Worm (Caenorhabditis elegans) whole organism, L1 larva: ENCODE data around the gene kgb-2.
A peak's percentile ranks its signal among the peaks of the same experiment; 100 is the strongest.

Source experiments
- alr-1 ChIP-seq: fragments of 200-800 bp; sonication (Bioruptor generic); optimal IDR thresholded peaks from 2 replicates; lab custom pipeline; 2018; ENCODE audit warnings: borderline replicate concordance, mild to moderate bottlenecking, missing genetic modification characterization, missing compliant biosample characterization
- ama-1 ChIP-seq: fragments of 150-350 bp; optimal IDR thresholded peaks from 2 replicates; lab custom pipeline; 2014
- ceh-82 ChIP-seq, 3 experiments: fragments of 150-350 bp in 1 of 3; sonication (generic microtip) in 2 of 3; optimal IDR thresholded peaks; 2 replicates each; lab custom pipeline; 2014 to 2017; ENCODE audit warnings: missing biosample characterization in 3 of 3, missing genetic modification characterization in 3 of 3
- ces-1 ChIP-seq: fragments of 150-350 bp; optimal IDR thresholded peaks from 2 replicates; lab custom pipeline; 2014; ENCODE audit warnings: missing biosample characterization, missing genetic modification reagents, missing genetic modification characterization
- dpl-1 ChIP-seq, 3 experiments: fragments of 150-350 bp in 2 of 3; sonication (generic microtip) in 1 of 3; optimal IDR thresholded peaks; 2 replicates each; lab custom pipeline; 2014 to 2017; ENCODE audit warnings: missing biosample characterization in 3 of 3, missing genetic modification characterization in 3 of 3, missing genetic modification reagents in 3 of 3
- efl-1 ChIP-seq, 4 experiments: fragments of 150-350 bp; optimal IDR thresholded peaks in 3 of 4; peaks in 1 of 4; 1 replicate in 1 of 4; 2 replicates in 3 of 4; lab custom pipeline; 2014; ENCODE audit warnings: missing biosample characterization in 2 of 4, missing genetic modification characterization in 2 of 4, missing genetic modification reagents in 2 of 4
- elt-2 ChIP-seq: sonication (generic microtip); optimal IDR thresholded peaks from 2 replicates; lab custom pipeline; 2016; ENCODE audit warnings: missing genetic modification characterization, mild to moderate bottlenecking, inconsistent platforms, missing compliant biosample characterization, missing genetic modification reagents
- ets-5 ChIP-seq: fragments of 200-800 bp; sonication (Bioruptor generic); IDR thresholded peaks from 2 replicates; pipeline ENCODE4 v1.3.6; 2022; ENCODE audit warnings: missing genetic modification characterization, missing compliant biosample characterization
- fkh-10 ChIP-seq: sonication (generic microtip); optimal IDR thresholded peaks from 2 replicates; lab custom pipeline; 2017; ENCODE audit warnings: missing biosample characterization, missing genetic modification reagents, missing genetic modification characterization
- hlh-17 ChIP-seq: fragments of 200-800 bp; sonication (Bioruptor generic); optimal IDR thresholded peaks from 2 replicates; lab custom pipeline; 2018; ENCODE audit warnings: missing genetic modification characterization, mild to moderate bottlenecking, missing compliant biosample characterization, moderate library complexity, borderline replicate concordance
- irx-1 ChIP-seq: sonication (generic microtip); optimal IDR thresholded peaks from 2 replicates; lab custom pipeline; 2016; ENCODE audit warnings: missing genetic modification characterization, missing compliant biosample characterization
- lin-13 ChIP-seq: fragments of 150-350 bp; optimal IDR thresholded peaks from 2 replicates; lab custom pipeline; 2014; ENCODE audit warnings: missing biosample characterization, missing genetic modification reagents, missing genetic modification characterization
- lin-14 ChIP-seq: fragments of 200-800 bp; sonication (Bioruptor generic); optimal IDR thresholded peaks from 2 replicates; lab custom pipeline; 2018; ENCODE audit warnings: mild to moderate bottlenecking, missing genetic modification characterization, moderate library complexity, missing compliant biosample characterization
- lin-15B ChIP-seq: fragments of 150-350 bp; sonication (generic microtip); optimal IDR thresholded peaks from 3 replicates; lab custom pipeline; 2014; ENCODE audit warnings: missing biosample characterization, missing genetic modification characterization
- lin-35 ChIP-seq, 2 experiments: fragments of 150-350 bp; optimal IDR thresholded peaks; 2 replicates each; lab custom pipeline; 2014; ENCODE audit warnings: missing biosample characterization in 2 of 2, missing genetic modification characterization in 2 of 2, missing genetic modification reagents in 2 of 2
- mab-9 ChIP-seq: fragments of 200-800 bp; sonication (Bioruptor generic); IDR thresholded peaks from 2 replicates; pipeline ENCODE4 v1.3.6; 2022; ENCODE audit warnings: missing genetic modification reagents, missing genetic modification characterization, missing compliant biosample characterization
- mef-2 ChIP-seq: fragments of 150-350 bp; optimal IDR thresholded peaks from 2 replicates; lab custom pipeline; 2014; ENCODE audit warnings: missing biosample characterization, missing genetic modification characterization
- nhr-20 ChIP-seq: sonication (generic microtip); optimal IDR thresholded peaks from 2 replicates; lab custom pipeline; 2016; ENCODE audit warnings: mild to moderate bottlenecking, missing genetic modification characterization, missing compliant biosample characterization
- nhr-84 ChIP-seq: sonication (generic microtip); optimal IDR thresholded peaks from 2 replicates; lab custom pipeline; 2017; ENCODE audit warnings: missing biosample characterization, missing genetic modification characterization
- nhr-85 ChIP-seq: sonication (generic microtip); peaks from one replicate; lab custom pipeline; 2016; ENCODE audit warnings: missing genetic modification characterization, inconsistent platforms, missing compliant biosample characterization
- nhr-90 ChIP-seq: sonication (generic microtip); optimal IDR thresholded peaks from 2 replicates; lab custom pipeline; 2016; ENCODE audit warnings: mild to moderate bottlenecking, missing genetic modification characterization, missing compliant biosample characterization; ENCODE audit not compliant: poor library complexity
- pax-3 ChIP-seq: fragments of 200-800 bp; sonication (Bioruptor generic); optimal IDR thresholded peaks from 2 replicates; lab custom pipeline; 2018; ENCODE audit warnings: mild to moderate bottlenecking, missing genetic modification characterization, moderate library complexity, missing compliant biosample characterization
- snpc-4 ChIP-seq: fragments of 150-350 bp; optimal IDR thresholded peaks from 2 replicates; lab custom pipeline; 2014; ENCODE audit warnings: missing biosample characterization, missing genetic modification characterization
- tbx-2 ChIP-seq: sonication (generic microtip); optimal IDR thresholded peaks from 2 replicates; lab custom pipeline; 2016; ENCODE audit warnings: missing genetic modification characterization, missing compliant biosample characterization
- tlp-1 ChIP-seq: fragments of 150-350 bp; optimal IDR thresholded peaks from 2 replicates; lab custom pipeline; 2014; ENCODE audit warnings: missing biosample characterization, missing genetic modification characterization
- unc-130 ChIP-seq: fragments of 150-350 bp; optimal IDR thresholded peaks from 2 replicates; lab custom pipeline; 2017; ENCODE audit warnings: missing biosample characterization, missing genetic modification characterization, inconsistent platforms
- unc-30 ChIP-seq: sonication (generic microtip); optimal IDR thresholded peaks from 2 replicates; lab custom pipeline; 2017; ENCODE audit warnings: missing biosample characterization, missing genetic modification characterization
- zag-1 ChIP-seq: fragments of 150-350 bp; optimal IDR thresholded peaks from 2 replicates; lab custom pipeline; 2014; ENCODE audit warnings: missing biosample characterization, missing genetic modification characterization
- zip-4 ChIP-seq: fragments of 200-800 bp; sonication (Bioruptor generic); optimal IDR thresholded peaks from 2 replicates; lab custom pipeline; 2018; ENCODE audit warnings: mild to moderate bottlenecking, missing genetic modification characterization, moderate library complexity, missing compliant biosample characterization
- ztf-11 ChIP-seq, 2 experiments: sonication (generic microtip); optimal IDR thresholded peaks; 2 replicates each; lab custom pipeline; 2016 to 2017; ENCODE audit warnings: missing genetic modification characterization in 2 of 2, missing biosample characterization in 1 of 2, missing compliant biosample characterization in 1 of 2

The kgb-2 gene

ce11 chrIV:3611845-3612244 is 5.3 kb downstream of the kgb-2 start (continued):
- TF ChIP-seq nhr-84 (tag; lab: Kevin White, UChicago) (no peak), pax-3 (tag; lab: Kevin White, UChicago) (no peak), nhr-20 (tag; lab: Kevin White, UChicago) (peak; percentile 27)
- TF ChIP-seq, all 84 proteins: peak for 11

- peak; percentile 76 for TF ChIP-seq elt-2 (tag; lab: Kevin White, UChicago)
- no peak for TF ChIP-seq snpc-4 (tag; lab: Kevin White, UChicago)
- TF ChIP-seq ztf-11 (tag; optimal IDR thresholded peaks at IDR 0.05; lab: Kevin White, UChicago) = no peak
- TF ChIP-seq unc-30 (tag; lab: Kevin White, UChicago) = no peak
- no peak for TF ChIP-seq efl-1 (optimal IDR thresholded peaks at IDR 0.05; lab: Kevin White, UChicago)
- peak in 1 of 2 experiments; percentile 15 for TF ChIP-seq efl-1 (GFP tag; optimal IDR thresholded peaks at IDR 0.05 in 1 of 2; lab: Kevin White, UChicago)
- no peak for TF ChIP-seq nhr-90 (tag; lab: Kevin White, UChicago)
- TF ChIP-seq pax-3 (tag; lab: Kevin White, UChicago) = peak; percentile 11
Measured at ce11 chrIV:3613022-3613605, 6.5 kb downstream of the kgb-2 start, which contains the start of gene ltah-1.2. Gene ltah-1.2, minus strand, starts transcription at chrIV:3613072.

ce11 chrIV:3618719-3619118 is 12.1 kb downstream of the kgb-2 start:
- no peak for TF ChIP-seq lin-35 (GFP tag; optimal IDR thresholded peaks at IDR 0.05; lab: Kevin White, UChicago)
- TF ChIP-seq efl-1 (optimal IDR thresholded peaks at IDR 0.05; lab: Kevin White, UChicago) = no peak
- TF ChIP-seq efl-1 (GFP tag; optimal IDR thresholded peaks at IDR 0.05 in 1 of 2; lab: Kevin White, UChicago) = peak in 1 of 2 experiments; percentile 53

ce11 chrIV:3621805-3622355 is 15.3 kb downstream of the kgb-2 start:
- TF ChIP-seq lin-14 = peak; percentile 38
- TF ChIP-seq hlh-17 (GFP tag; lab: Kevin White, UChicago) = peak; percentile 64
- TF ChIP-seq irx-1 = no peak
- no peak for TF ChIP-seq ztf-11 (tag; optimal IDR thresholded peaks at IDR 0.05; lab: Kevin White, UChicago)
- TF ChIP-seq mef-2 (tag; lab: Kevin White, UChicago) = no peak

ce11 chrIV:3624597-3624996 is 18.0 kb downstream of the kgb-2 start, which contains the start of the genes cha-1 and unc-17:
Gene cha-1, minus strand, starts transcription at chrIV:3624697.
Gene unc-17, minus strand, starts transcription at chrIV:3624699.
- TF ChIP-seq zip-4 = no peak
- TF ChIP-seq lin-15B (tag; lab: Kevin White, UChicago) = no peak
- no peak for TF ChIP-seq lin-14
- no peak for TF ChIP-seq unc-130 (tag; lab: Kevin White, UChicago)
- no peak for TF ChIP-seq alr-1
- TF ChIP-seq tlp-1 = no peak
- no peak for TF ChIP-seq ama-1 (lab: Kevin White, UChicago)
- TF ChIP-seq dpl-1 (GFP tag; optimal IDR thresholded peaks at IDR 0.05; lab: Kevin White, UChicago) = no peak
- no peak for TF ChIP-seq ceh-82 (tag; optimal IDR thresholded peaks at IDR 0.05; lab: Kevin White, UChicago)
- TF ChIP-seq lin-13 = no peak
- no peak for TF ChIP-seq ets-5 (GFP tag; lab: Robert Waterston, UW)
- TF ChIP-seq mab-9 (GFP tag; lab: Robert Waterston, UW) = no peak
- TF ChIP-seq tbx-2 (tag; lab: Kevin White, UChicago) = no peak

- TF ChIP-seq unc-130 (tag; lab: Kevin White, UChicago) = no peak
- TF ChIP-seq nhr-85 (tag; lab: Kevin White, UChicago) = no peak
- peak; percentile 76 for TF ChIP-seq lin-14
- TF ChIP-seq zag-1 = no peak
- TF ChIP-seq ces-1 (GFP tag; lab: Kevin White, UChicago) = peak; percentile 51
- peak; percentile 73 for TF ChIP-seq fkh-10 (GFP tag; lab: Kevin White, UChicago)
Measured at ce11 chrIV:3626447-3626846, 19.9 kb downstream of the kgb-2 start.
